Worm (Caenorhabditis elegans) whole organism, mixed stage, embryonic: ENCODE measurements around the gene pqn-54.

Source experiments
- blmp-1 ChIP-seq: fragments of 150-350 bp; optimal IDR thresholded peaks from 2 replicates; lab custom pipeline; 2014; ENCODE audit warnings: missing biosample characterization, missing genetic modification characterization
- ceh-39 ChIP-seq: fragments of 150-350 bp; optimal IDR thresholded peaks from 2 replicates; lab custom pipeline; 2014; ENCODE audit warnings: missing biosample characterization, missing genetic modification characterization
- flh-1 ChIP-seq: fragments of 200-800 bp; sonication (Bioruptor generic); optimal IDR thresholded peaks from 2 replicates; lab custom pipeline; 2018; ENCODE audit warnings: mild to moderate bottlenecking, missing genetic modification characterization, moderate library complexity, missing compliant biosample characterization
- lin-32 ChIP-seq: fragments of 200-800 bp; sonication (Bioruptor generic); optimal IDR thresholded peaks from 2 replicates; lab custom pipeline; 2018; ENCODE audit warnings: mild to moderate bottlenecking, missing genetic modification characterization, missing compliant biosample characterization
- nhr-12 ChIP-seq: fragments of 150-350 bp; optimal IDR thresholded peaks from 2 replicates; lab custom pipeline; 2014; ENCODE audit warnings: missing biosample characterization, missing genetic modification characterization
- pha-4 ChIP-seq: fragments of 150-350 bp; optimal IDR thresholded peaks from 2 replicates; lab custom pipeline; 2018; ENCODE audit warnings: missing biosample characterization, missing genetic modification reagents, missing genetic modification characterization
- unc-62 ChIP-seq: fragments of 150-350 bp; optimal IDR thresholded peaks from 2 replicates; lab custom pipeline; 2014; ENCODE audit warnings: missing biosample characterization, missing genetic modification reagents, missing genetic modification characterization

pqn-54 gene

DNA sequence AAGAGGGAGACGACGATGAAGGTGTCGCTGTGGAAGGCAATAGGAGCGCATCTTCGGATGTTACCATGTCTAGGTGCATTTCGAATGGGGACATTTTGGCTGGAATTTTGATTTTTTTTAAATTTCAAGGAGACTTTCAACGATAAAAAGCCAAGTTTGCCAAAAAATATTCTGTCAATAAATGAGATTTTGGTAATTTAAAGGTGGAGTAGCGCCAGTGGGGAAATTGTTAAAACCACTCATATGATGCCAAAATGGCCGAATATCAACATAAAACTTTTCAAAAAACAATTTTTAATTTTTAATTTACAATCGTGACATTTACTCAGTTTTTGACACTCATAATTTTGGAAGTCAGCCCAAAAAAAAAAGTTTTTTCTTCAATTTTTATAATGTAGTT, 46.7 kb downstream of the pqn-54 start, which contains the start of gene nhr-260:
nhr-260 (minus strand) TSS at position 101 of the 400 bp plus-strand sequence.
- TF ChIP-seq pha-4 (tag; lab: Kevin White, UChicago) = no peak
- TF ChIP-seq nhr-12 (tag; lab: Kevin White, UChicago) = no peak
- no peak for TF ChIP-seq blmp-1 (tag; lab: Kevin White, UChicago)
- no peak for TF ChIP-seq unc-62
- no peak for TF ChIP-seq lin-32 (GFP tag; lab: Kevin White, UChicago)
- no peak for TF ChIP-seq flh-1 (GFP tag; lab: Kevin White, UChicago)
- no peak for TF ChIP-seq ceh-39 (tag; lab: Kevin White, UChicago)
